Worm (Caenorhabditis elegans) whole organism, mixed stage, embryonic: ENCODE results near the gene Y54G2A.57.

ENCODE experiments used
- M03D4.4 ChIP-seq: sonication (generic microtip); optimal IDR thresholded peaks from 2 replicates; lab custom pipeline; 2017; ENCODE audit warnings: mild to moderate bottlenecking, missing genetic modification characterization, missing compliant biosample characterization
- bed-3 ChIP-seq: fragments of 200-800 bp; sonication (Bioruptor generic); optimal IDR thresholded peaks from 3 replicates; lab custom pipeline; 2018; ENCODE audit warnings: mild to moderate bottlenecking, missing genetic modification characterization, moderate library complexity, missing compliant biosample characterization
- ceh-39 ChIP-seq: fragments of 150-350 bp; optimal IDR thresholded peaks from 2 replicates; lab custom pipeline; 2014; ENCODE audit warnings: missing biosample characterization, missing genetic modification characterization
- ceh-43 ChIP-seq: fragments of 200-800 bp; sonication (Bioruptor generic); optimal IDR thresholded peaks from 2 replicates; lab custom pipeline; 2018; ENCODE audit warnings: mild to moderate bottlenecking, missing genetic modification characterization, moderate library complexity, missing compliant biosample characterization
- ceh-83 ChIP-seq: fragments of 200-800 bp; sonication (Bioruptor generic); optimal IDR thresholded peaks from 2 replicates; lab custom pipeline; 2018; ENCODE audit warnings: mild to moderate bottlenecking, missing genetic modification characterization, missing compliant biosample characterization
- ces-1 ChIP-seq: fragments of 150-350 bp; optimal IDR thresholded peaks from 2 replicates; lab custom pipeline; 2014; ENCODE audit warnings: missing biosample characterization, missing genetic modification reagents, missing genetic modification characterization
- cnd-1 ChIP-seq: fragments of 200-800 bp; sonication (Bioruptor generic); optimal IDR thresholded peaks from 2 replicates; lab custom pipeline; 2018; ENCODE audit warnings: mild to moderate bottlenecking, missing genetic modification characterization, missing compliant biosample characterization
- drap-1 ChIP-seq: fragments of 200-800 bp; sonication (Bioruptor generic); optimal IDR thresholded peaks from 3 replicates; lab custom pipeline; 2018; ENCODE audit warnings: mild to moderate bottlenecking, missing genetic modification characterization, missing compliant biosample characterization
- elt-1 ChIP-seq: sonication (generic microtip); optimal IDR thresholded peaks from 2 replicates; lab custom pipeline; 2017; ENCODE audit warnings: missing genetic modification characterization, mild to moderate bottlenecking, missing compliant biosample characterization, antibody characterized with exemption, moderate library complexity, borderline replicate concordance; ENCODE audit not compliant: insufficient read depth
- elt-3 ChIP-seq: fragments of 150-350 bp; optimal IDR thresholded peaks from 2 replicates; lab custom pipeline; 2014; ENCODE audit warnings: missing biosample characterization, missing genetic modification characterization
- flh-1 ChIP-seq: fragments of 200-800 bp; sonication (Bioruptor generic); optimal IDR thresholded peaks from 2 replicates; lab custom pipeline; 2018; ENCODE audit warnings: mild to moderate bottlenecking, missing genetic modification characterization, moderate library complexity, missing compliant biosample characterization
- ham-2 ChIP-seq: fragments of 200-800 bp; sonication (Bioruptor generic); optimal IDR thresholded peaks from 2 replicates; lab custom pipeline; 2018; ENCODE audit warnings: mild to moderate bottlenecking, missing genetic modification characterization, missing compliant biosample characterization
- hlh-1 ChIP-seq: fragments of 150-350 bp; optimal IDR thresholded peaks from 2 replicates; lab custom pipeline; 2014; ENCODE audit warnings: missing biosample characterization, missing genetic modification reagents, missing genetic modification characterization
- lin-32 ChIP-seq: fragments of 200-800 bp; sonication (Bioruptor generic); optimal IDR thresholded peaks from 2 replicates; lab custom pipeline; 2018; ENCODE audit warnings: mild to moderate bottlenecking, missing genetic modification characterization, missing compliant biosample characterization
- lsy-2 ChIP-seq: fragments of 150-350 bp; optimal IDR thresholded peaks from 2 replicates; lab custom pipeline; 2014; ENCODE audit warnings: missing biosample characterization, missing genetic modification characterization
- mep-1 ChIP-seq: fragments of 150-350 bp; optimal IDR thresholded peaks from 2 replicates; lab custom pipeline; 2017; ENCODE audit warnings: missing biosample characterization, missing genetic modification reagents, missing genetic modification characterization, inconsistent platforms
- nhr-12 ChIP-seq: fragments of 150-350 bp; optimal IDR thresholded peaks from 2 replicates; lab custom pipeline; 2014; ENCODE audit warnings: missing biosample characterization, missing genetic modification characterization
- nhr-2 ChIP-seq: fragments of 150-350 bp; optimal IDR thresholded peaks from 2 replicates; lab custom pipeline; 2014; ENCODE audit warnings: missing biosample characterization, missing genetic modification characterization
- nhr-237 ChIP-seq: fragments of 150-350 bp; optimal IDR thresholded peaks from 2 replicates; lab custom pipeline; 2014; ENCODE audit warnings: missing biosample characterization, missing genetic modification characterization
- pha-4 ChIP-seq: fragments of 150-350 bp; optimal IDR thresholded peaks from 2 replicates; lab custom pipeline; 2018; ENCODE audit warnings: missing biosample characterization, missing genetic modification reagents, missing genetic modification characterization
- sem-2 ChIP-seq: fragments of 200-800 bp; sonication (Bioruptor generic); optimal IDR thresholded peaks from 2 replicates; lab custom pipeline; 2018; ENCODE audit warnings: mild to moderate bottlenecking, missing genetic modification characterization, missing compliant biosample characterization
- snpc-4 ChIP-seq: fragments of 150-350 bp; optimal IDR thresholded peaks from 2 replicates; lab custom pipeline; 2014; ENCODE audit warnings: missing biosample characterization, missing genetic modification characterization
- sptf-1 ChIP-seq: sonication (generic microtip); optimal IDR thresholded peaks from 2 replicates; lab custom pipeline; 2017; ENCODE audit warnings: mild to moderate bottlenecking, missing genetic modification characterization, moderate library complexity, missing compliant biosample characterization
- tbx-8 ChIP-seq: fragments of 200-800 bp; sonication (Bioruptor generic); optimal IDR thresholded peaks from 2 replicates; lab custom pipeline; 2018; ENCODE audit warnings: mild to moderate bottlenecking, missing genetic modification characterization, moderate library complexity, missing compliant biosample characterization
- unc-120 ChIP-seq: sonication (generic microtip); optimal IDR thresholded peaks from 2 replicates; lab custom pipeline; 2017; ENCODE audit warnings: missing genetic modification characterization, missing compliant biosample characterization; ENCODE audit not compliant: poor library complexity, severe bottlenecking
- unc-39 ChIP-seq: fragments of 150-350 bp; optimal IDR thresholded peaks from 2 replicates; lab custom pipeline; 2014; ENCODE audit warnings: missing biosample characterization, missing genetic modification characterization
- unc-62 ChIP-seq: fragments of 150-350 bp; optimal IDR thresholded peaks from 2 replicates; lab custom pipeline; 2014; ENCODE audit warnings: missing biosample characterization, missing genetic modification reagents, missing genetic modification characterization
- zip-8 ChIP-seq: fragments of 150-350 bp; optimal IDR thresholded peaks from 2 replicates; lab custom pipeline; 2014; ENCODE audit warnings: missing biosample characterization, missing genetic modification characterization
- ztf-11 ChIP-seq: fragments of 150-350 bp; optimal IDR thresholded peaks from 2 replicates; lab custom pipeline; 2014; ENCODE audit warnings: missing biosample characterization, missing genetic modification characterization

Gene Y54G2A.57

DNA sequence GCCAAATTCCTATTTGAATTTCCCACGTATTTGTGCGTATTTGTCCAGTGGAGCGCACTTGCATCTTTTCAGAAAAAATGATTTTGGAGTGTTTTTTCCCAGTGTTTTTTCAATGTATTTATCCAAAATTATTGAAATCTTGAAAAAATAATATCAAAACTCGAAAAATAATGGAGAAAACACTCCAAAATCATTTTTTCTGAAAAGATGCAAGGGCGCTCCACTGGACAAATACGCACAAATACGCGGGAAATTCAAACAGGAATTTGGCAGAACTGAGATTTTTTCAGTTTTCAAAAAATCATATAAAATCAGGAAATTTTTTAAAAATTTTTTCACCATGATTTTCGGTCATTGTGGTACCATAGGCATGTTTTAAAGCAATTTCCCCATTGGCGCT lies 41.9 kb downstream of the Y54G2A.57 start:
- TF ChIP-seq unc-39 (tag; lab: Kevin White, UChicago), result no peak
- TF ChIP-seq ham-2 (GFP tag; lab: Kevin White, UChicago), result no peak

DNA sequence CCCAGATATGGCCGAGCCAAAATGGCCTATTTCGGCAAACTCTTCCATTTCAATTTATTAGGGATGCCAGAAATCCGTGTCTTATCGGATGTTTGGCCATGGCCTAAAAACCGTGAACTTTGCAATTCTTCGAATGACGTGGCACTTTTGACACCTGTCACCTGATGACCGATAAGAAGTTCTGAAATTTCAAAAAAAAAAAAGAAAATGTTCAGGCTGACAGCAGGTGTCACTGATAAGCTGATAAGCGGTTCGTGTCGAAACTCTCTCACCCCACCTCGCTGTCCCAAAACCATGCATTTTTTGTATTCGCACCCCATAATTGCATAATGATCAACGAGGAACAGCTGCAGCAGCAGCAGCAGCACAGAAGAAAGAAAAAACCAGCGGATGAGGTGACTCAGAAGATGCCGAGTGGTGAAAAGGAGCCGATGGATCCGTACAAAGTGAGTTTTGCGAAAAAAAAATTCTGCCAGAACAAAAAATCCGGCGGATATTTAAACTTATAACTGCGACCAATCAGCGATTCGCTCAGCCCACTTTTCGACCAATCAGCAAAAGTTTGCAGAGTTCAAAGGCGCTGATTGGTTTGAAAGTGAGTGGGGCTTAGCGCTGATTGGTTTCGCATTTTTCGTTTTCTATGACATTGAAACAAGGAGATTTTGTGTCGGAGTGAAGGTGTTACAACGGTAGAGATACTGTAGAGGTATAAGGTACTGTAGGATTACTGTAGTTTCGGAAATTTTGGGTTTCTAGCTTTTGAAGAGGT lies 42.8 kb downstream of the Y54G2A.57 start, which contains the start of the genes Y54G2A.28 and vrp-1:
Y54G2A.28 (minus strand) TSS at position 48 of the 769 bp plus-strand sequence.
vrp-1 (plus strand) TSS at position 214 of the 769 bp plus-strand sequence.
- TF ChIP-seq unc-62 (GFP tag; lab: Kevin White, UChicago) (no peak), hlh-1 (tag; lab: Kevin White, UChicago) (no peak), sptf-1 (tag; lab: Kevin White, UChicago) (no peak), ceh-83 (GFP tag; lab: Kevin White, UChicago) (no peak), ces-1 (GFP tag; lab: Kevin White, UChicago) (no peak), elt-3 (tag; lab: Kevin White, UChicago) (no peak), nhr-12 (no peak), M03D4.4 (tag; lab: Kevin White, UChicago) (no peak)
- TF ChIP-seq, all 35 proteins: peak for 0

DNA sequence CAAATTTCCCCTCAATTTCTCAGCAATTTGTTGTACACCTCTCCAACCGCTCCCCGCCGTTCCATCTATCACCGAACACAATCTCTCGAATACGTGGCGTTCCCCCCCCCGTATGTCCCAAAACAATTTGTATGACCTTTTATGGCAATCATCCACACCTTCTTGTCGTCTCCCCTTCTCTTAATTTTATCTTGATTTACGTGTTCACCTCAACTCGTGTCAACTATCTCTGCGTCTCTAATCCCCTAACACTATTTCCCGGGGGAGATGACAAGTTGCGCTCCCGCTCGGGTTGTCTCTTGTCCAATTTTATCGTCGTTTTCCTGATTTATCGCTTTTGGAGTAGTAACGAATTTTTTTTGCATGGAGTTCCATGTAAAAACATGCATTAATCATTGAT lies 44.9 kb downstream of the Y54G2A.57 start:
- TF ChIP-seq nhr-2 (tag; lab: Kevin White, UChicago) (peak; percentile 63), elt-1 (tag; lab: Kevin White, UChicago) (peak; percentile 84), pha-4 (tag; lab: Kevin White, UChicago) (no peak), sem-2 (GFP tag; lab: Kevin White, UChicago) (no peak), unc-62 (GFP tag; lab: Kevin White, UChicago) (peak; percentile 97), unc-120 (tag; lab: Kevin White, UChicago) (peak; percentile 52)

DNA sequence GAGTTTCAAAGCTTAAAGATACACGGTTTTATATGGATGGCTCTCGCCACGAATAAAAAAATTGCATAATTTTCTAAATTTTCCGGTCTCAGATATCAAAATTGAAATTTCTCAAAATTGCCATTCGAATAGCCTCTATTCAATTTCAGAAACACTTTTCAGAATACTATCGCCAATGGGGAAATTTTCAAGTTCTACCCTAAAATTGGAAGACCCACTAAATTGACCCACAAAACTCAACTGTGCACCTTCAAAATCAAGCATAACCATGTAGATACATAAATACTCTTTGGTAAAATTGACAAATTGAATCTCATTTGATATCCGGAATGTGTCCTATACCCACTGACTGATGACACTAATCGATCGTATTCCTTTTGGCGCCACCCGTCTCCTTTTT lies 46.5 kb downstream of the Y54G2A.57 start:
- TF ChIP-seq ces-1 (GFP tag; lab: Kevin White, UChicago) (no peak), ham-2 (GFP tag; lab: Kevin White, UChicago) (no peak), tbx-8 (GFP tag; lab: Kevin White, UChicago) (no peak), lin-32 (GFP tag; lab: Kevin White, UChicago) (no peak), sem-2 (GFP tag; lab: Kevin White, UChicago) (no peak), unc-39 (tag; lab: Kevin White, UChicago) (no peak), nhr-237 (tag; lab: Kevin White, UChicago) (no peak), M03D4.4 (tag; lab: Kevin White, UChicago) (no peak), unc-120 (tag; lab: Kevin White, UChicago) (no peak), bed-3 (no peak), ceh-83 (GFP tag; lab: Kevin White, UChicago) (no peak), snpc-4 (tag; lab: Kevin White, UChicago) (no peak), sptf-1 (tag; lab: Kevin White, UChicago) (no peak), zip-8 (tag; lab: Kevin White, UChicago) (no peak), pha-4 (tag; lab: Kevin White, UChicago) (no peak), ztf-11 (no peak)

DNA sequence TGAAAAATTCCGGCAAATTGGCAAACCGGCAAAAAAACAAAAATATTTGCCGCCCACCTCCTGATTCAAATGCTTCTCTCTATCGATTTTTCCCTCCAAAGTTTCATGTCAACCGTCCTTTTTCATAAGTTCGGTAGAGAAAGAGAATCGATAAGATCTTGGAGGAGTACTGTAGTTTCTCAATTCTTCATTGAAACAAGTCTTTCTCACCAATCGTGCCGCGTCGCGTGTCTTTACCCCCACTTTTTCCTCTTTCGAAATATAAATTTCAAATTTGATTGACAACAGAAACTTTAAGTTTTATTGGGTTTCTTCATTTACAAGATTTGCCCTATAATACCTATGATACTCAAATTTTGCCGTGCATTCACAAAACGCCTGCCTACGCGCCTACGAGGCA lies 48.8 kb downstream of the Y54G2A.57 start:
- no peak for TF ChIP-seq ces-1 (GFP tag; lab: Kevin White, UChicago)
- no peak for TF ChIP-seq pha-4 (tag; lab: Kevin White, UChicago)
- no peak for TF ChIP-seq drap-1 (GFP tag; lab: Kevin White, UChicago)
- no peak for TF ChIP-seq ztf-11
- TF ChIP-seq hlh-1 (tag; lab: Kevin White, UChicago), result no peak
- TF ChIP-seq M03D4.4 (tag; lab: Kevin White, UChicago), result no peak
- TF ChIP-seq nhr-2 (tag; lab: Kevin White, UChicago), result no peak
- no peak for TF ChIP-seq sptf-1 (tag; lab: Kevin White, UChicago)
- TF ChIP-seq cnd-1 (tag; lab: Kevin White, UChicago), result no peak

DNA sequence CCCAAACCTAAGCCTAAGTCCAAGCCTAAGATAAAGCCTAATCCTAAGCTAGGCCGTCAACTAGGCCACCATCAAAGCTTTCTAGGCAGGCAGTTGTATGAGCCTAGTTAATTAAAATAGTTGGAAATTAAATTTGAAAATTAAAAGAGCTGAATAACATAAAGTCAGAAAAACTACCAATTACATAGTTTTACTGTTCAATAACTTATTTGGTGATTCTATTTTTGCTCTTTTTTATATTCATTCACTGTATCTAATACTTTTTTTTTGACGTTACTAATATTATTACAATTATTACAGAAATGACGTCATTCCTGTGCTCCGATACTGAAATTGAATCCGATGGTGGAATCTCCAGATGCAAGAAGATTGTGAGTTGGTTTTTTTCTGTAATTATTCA lies 49.7 kb downstream of the Y54G2A.57 start, which contains the start of gene lin-22:
lin-22 (plus strand) TSS at position 301 of the 400 bp plus-strand sequence.
- TF ChIP-seq lsy-2 (tag; lab: Kevin White, UChicago), result no peak
- no peak for TF ChIP-seq snpc-4 (tag; lab: Kevin White, UChicago)
- TF ChIP-seq bed-3, result no peak
- TF ChIP-seq ces-1 (GFP tag; lab: Kevin White, UChicago), result no peak
- no peak for TF ChIP-seq lin-32 (GFP tag; lab: Kevin White, UChicago)
- TF ChIP-seq nhr-12, result no peak
- no peak for TF ChIP-seq ceh-39 (tag; lab: Kevin White, UChicago)
- no peak for TF ChIP-seq cnd-1 (tag; lab: Kevin White, UChicago)
- no peak for TF ChIP-seq flh-1 (GFP tag; lab: Kevin White, UChicago)
- TF ChIP-seq mep-1 (tag; lab: Kevin White, UChicago), result no peak
- TF ChIP-seq M03D4.4 (tag; lab: Kevin White, UChicago), result no peak
- TF ChIP-seq unc-39 (tag; lab: Kevin White, UChicago), result no peak
- no peak for TF ChIP-seq zip-8 (tag; lab: Kevin White, UChicago)
- no peak for TF ChIP-seq elt-1 (tag; lab: Kevin White, UChicago)
- no peak for TF ChIP-seq ceh-43 (GFP tag; lab: Kevin White, UChicago)
- TF ChIP-seq drap-1 (GFP tag; lab: Kevin White, UChicago), result no peak
- TF ChIP-seq unc-120 (tag; lab: Kevin White, UChicago), result no peak
- no peak for TF ChIP-seq ztf-11
- TF ChIP-seq, all 35 proteins: peak for 0
